Fruit fly (Drosophila melanogaster) whole organism, embryonic: Measurements from ENCODE around the gene mat.

Source experiments
- Ada2b ChIP-seq: fragments of 200-800 bp; sonication (Bioruptor generic); IDR thresholded peaks from 2 replicates; pipeline ENCODE4 v1.3.6; 2022; ENCODE audit warnings: missing biosample characterization, missing genetic modification characterization
- Aef1 ChIP-seq: fragments of 200-800 bp; sonication (Bioruptor generic); IDR thresholded peaks from 3 replicates; pipeline ENCODE4 v1.3.6; 2022; ENCODE audit warnings: missing biosample characterization, missing genetic modification characterization
- Bgb ChIP-seq: fragments of 200-800 bp; sonication (Bioruptor generic); IDR thresholded peaks from 2 replicates; pipeline ENCODE4 v1.3.6; 2022; ENCODE audit warnings: missing biosample characterization, missing genetic modification characterization; ENCODE audit not compliant: partially characterized antibody
- CG10267 ChIP-seq: fragments of 200-800 bp; sonication (Bioruptor generic); optimal IDR thresholded peaks from 2 replicates; lab custom pipeline; 2018; ENCODE audit warnings: missing biosample characterization, mild to moderate bottlenecking, missing genetic modification characterization, moderate library complexity
- CG10565 ChIP-seq: fragments of 200-800 bp; sonication (Bioruptor generic); optimal IDR thresholded peaks from 3 replicates; lab custom pipeline; 2016; ENCODE audit warnings: missing biosample characterization, mild to moderate bottlenecking, missing genetic modification characterization
- CG12659 ChIP-seq: fragments of 200-800 bp; sonication (Bioruptor generic); optimal IDR thresholded peaks from 3 replicates; lab custom pipeline; 2017; ENCODE audit warnings: mild to moderate bottlenecking, missing biosample characterization, missing genetic modification reagents, missing genetic modification characterization
- CG14860 ChIP-seq: fragments of 200-800 bp; sonication (Bioruptor generic); IDR thresholded peaks from 3 replicates; pipeline ENCODE4 v1.3.6; 2022; ENCODE audit warnings: missing biosample characterization, missing genetic modification characterization; ENCODE audit not compliant: partially characterized antibody
- CG15514 ChIP-seq: fragments of 200-800 bp; sonication (Bioruptor generic); optimal IDR thresholded peaks from 3 replicates; lab custom pipeline; 2017; ENCODE audit warnings: missing biosample characterization, missing genetic modification characterization, mild to moderate bottlenecking, moderate library complexity, missing genetic modification reagents
- CG15601 ChIP-seq: fragments of 200-800 bp; sonication (Bioruptor generic); optimal IDR thresholded peaks from 3 replicates; lab custom pipeline; 2019; ENCODE audit warnings: missing biosample characterization, mild to moderate bottlenecking, missing genetic modification characterization, moderate library complexity
- CG1792 ChIP-seq: fragments of 200-800 bp; sonication (Bioruptor generic); optimal IDR thresholded peaks from 2 replicates; lab custom pipeline; 2016; ENCODE audit warnings: missing biosample characterization, missing genetic modification characterization
- CG2129 ChIP-seq: fragments of 200-800 bp; sonication (Bioruptor generic); IDR thresholded peaks from 2 replicates; pipeline ENCODE4 v1.3.6; 2022; ENCODE audit warnings: missing biosample characterization, missing genetic modification characterization; ENCODE audit not compliant: partially characterized antibody
- CG3065 ChIP-seq: fragments of 200-800 bp; sonication (Bioruptor generic); optimal IDR thresholded peaks from 2 replicates; lab custom pipeline; 2016; ENCODE audit warnings: missing biosample characterization, missing genetic modification characterization
- CG3995 ChIP-seq: fragments of 200-800 bp; sonication (Bioruptor generic); optimal IDR thresholded peaks from 3 replicates; lab custom pipeline; 2016; ENCODE audit warnings: missing biosample characterization, missing genetic modification characterization
- CG4404 ChIP-seq: fragments of 200-800 bp; sonication (Bioruptor generic); IDR thresholded peaks from 2 replicates; pipeline ENCODE4 v1.3.6; 2022; ENCODE audit warnings: missing biosample characterization, missing genetic modification characterization
- CG6813 ChIP-seq: fragments of 200-800 bp; sonication (Bioruptor generic); optimal IDR thresholded peaks from 2 replicates; lab custom pipeline; 2017; ENCODE audit warnings: missing biosample characterization, missing genetic modification characterization, mild to moderate bottlenecking, moderate library complexity, missing genetic modification reagents
- CG7271 ChIP-seq: fragments of 200-800 bp; sonication (Bioruptor generic); optimal IDR thresholded peaks from 2 replicates; lab custom pipeline; 2018; ENCODE audit warnings: missing biosample characterization, mild to moderate bottlenecking, missing genetic modification characterization, moderate library complexity
- CG7963 ChIP-seq: fragments of 200-800 bp; sonication (Bioruptor generic); IDR thresholded peaks from 3 replicates; pipeline ENCODE4 v1.3.6; 2022; ENCODE audit warnings: missing biosample characterization, missing genetic modification characterization; ENCODE audit not compliant: partially characterized antibody
- CG8478 ChIP-seq: fragments of >200 bp; optimal IDR thresholded peaks from 2 replicates; lab custom pipeline; 2018
- CG9215 ChIP-seq: fragments of 200-800 bp; sonication (Bioruptor generic); IDR thresholded peaks from 2 replicates; pipeline ENCODE4 v1.3.6; 2022; ENCODE audit warnings: missing biosample characterization, missing genetic modification characterization
- CkIIα-i1 ChIP-seq: fragments of 200-800 bp; sonication (Bioruptor generic); IDR thresholded peaks from 2 replicates; pipeline ENCODE4 v1.3.6; 2022; ENCODE audit warnings: missing biosample characterization, missing genetic modification characterization
- D ChIP-seq, 2 experiments: fragments of 200-800 bp in 1 of 2; fragments of >200 bp in 1 of 2; sonication (Bioruptor generic) in 1 of 2; optimal IDR thresholded peaks; 2 replicates in 1 of 2; 3 replicates in 1 of 2; lab custom pipeline; 2017; ENCODE audit warnings: mild to moderate bottlenecking in 1 of 2, missing biosample characterization in 1 of 2, missing genetic modification characterization in 1 of 2, missing genetic modification reagents in 1 of 2
- Dp ChIP-seq: fragments of 200-800 bp; sonication (Bioruptor generic); optimal IDR thresholded peaks from 2 replicates; lab custom pipeline; 2018; ENCODE audit warnings: missing biosample characterization, mild to moderate bottlenecking, missing genetic modification characterization, moderate library complexity
- ERR ChIP-seq: fragments of 200-800 bp; sonication (Bioruptor generic); optimal IDR thresholded peaks from 2 replicates; lab custom pipeline; 2016; ENCODE audit warnings: missing biosample characterization, missing genetic modification characterization
- HHEX ChIP-seq: fragments of 200-800 bp; sonication (Bioruptor generic); optimal IDR thresholded peaks from 3 replicates; lab custom pipeline; 2017; ENCODE audit warnings: missing biosample characterization, mild to moderate bottlenecking, missing genetic modification characterization, missing genetic modification reagents
- HLH4C ChIP-seq: fragments of 200-800 bp; sonication (Bioruptor generic); IDR thresholded peaks from 3 replicates; pipeline ENCODE4 v1.3.6; 2022; ENCODE audit warnings: missing biosample characterization, missing genetic modification characterization; ENCODE audit not compliant: partially characterized antibody
- Hmr ChIP-seq: fragments of 200-800 bp; sonication (Bioruptor generic); optimal IDR thresholded peaks from 3 replicates; lab custom pipeline; 2017; ENCODE audit warnings: mild to moderate bottlenecking, missing biosample characterization, missing genetic modification reagents, missing genetic modification characterization
- Lim3 ChIP-seq: fragments of 200-800 bp; sonication (Bioruptor generic); IDR thresholded peaks from 2 replicates; pipeline ENCODE4 v1.3.6; 2022; ENCODE audit warnings: missing biosample characterization, missing genetic modification characterization
- Med ChIP-seq: fragments of 200-800 bp; sonication (Bioruptor generic); peaks from one replicate; lab custom pipeline; 2016; ENCODE audit warnings: missing biosample characterization, missing genetic modification characterization, mild to moderate bottlenecking, inconsistent platforms, moderate library complexity
- Meics ChIP-seq: fragments of 200-800 bp; sonication (Bioruptor generic); optimal IDR thresholded peaks from 2 replicates; lab custom pipeline; 2017; ENCODE audit warnings: missing biosample characterization, mild to moderate bottlenecking, missing genetic modification characterization
- Mrtf ChIP-seq: fragments of 200-800 bp; sonication (Bioruptor generic); IDR thresholded peaks from 3 replicates; pipeline ENCODE4 v1.3.6; 2022; ENCODE audit warnings: missing biosample characterization, missing genetic modification characterization
- Oli ChIP-seq: fragments of 200-800 bp; sonication (Bioruptor generic); optimal IDR thresholded peaks from 2 replicates; lab custom pipeline; 2018; ENCODE audit warnings: missing biosample characterization, mild to moderate bottlenecking, missing genetic modification characterization, moderate library complexity
- Spps ChIP-seq: fragments of 200-800 bp; sonication (Bioruptor generic); optimal IDR thresholded peaks from 2 replicates; lab custom pipeline; 2018; ENCODE audit warnings: missing biosample characterization, mild to moderate bottlenecking, missing genetic modification characterization
- bab2 ChIP-seq: fragments of 200-800 bp; sonication (Bioruptor generic); optimal IDR thresholded peaks from 2 replicates; lab custom pipeline; 2016; ENCODE audit warnings: missing biosample characterization, missing genetic modification characterization
- bigmax ChIP-seq: fragments of 200-800 bp; sonication (Bioruptor generic); optimal IDR thresholded peaks from 2 replicates; lab custom pipeline; 2018; ENCODE audit warnings: missing biosample characterization, mild to moderate bottlenecking, missing genetic modification characterization
- dimm ChIP-seq: fragments of 200-800 bp; sonication (Bioruptor generic); IDR thresholded peaks from 2 replicates; pipeline ENCODE4 v1.3.6; 2022; ENCODE audit warnings: missing biosample characterization, missing genetic modification characterization
- dmrt11E ChIP-seq: fragments of 200-800 bp; sonication (Bioruptor generic); optimal IDR thresholded peaks from 3 replicates; lab custom pipeline; 2018; ENCODE audit warnings: missing biosample characterization, mild to moderate bottlenecking, missing genetic modification characterization, moderate library complexity
- dysf ChIP-seq: fragments of 200-800 bp; sonication (Bioruptor generic); IDR thresholded peaks from 3 replicates; pipeline ENCODE4 v1.3.6; 2022; ENCODE audit warnings: missing biosample characterization, missing genetic modification characterization
- fu2 ChIP-seq: fragments of 200-800 bp; sonication (Bioruptor generic); optimal IDR thresholded peaks from 2 replicates; lab custom pipeline; 2016; ENCODE audit warnings: missing biosample characterization, missing genetic modification characterization
- gro ChIP-seq: fragments of 200-800 bp; sonication (Bioruptor generic); optimal IDR thresholded peaks from 2 replicates; lab custom pipeline; 2016; ENCODE audit warnings: missing biosample characterization, missing genetic modification characterization
- hth ChIP-seq: fragments of >200 bp; optimal IDR thresholded peaks from 2 replicates; lab custom pipeline; 2017; ENCODE audit warnings: inconsistent platforms
- lbe ChIP-seq: fragments of 200-800 bp; sonication (Bioruptor generic); optimal IDR thresholded peaks from 2 replicates; lab custom pipeline; 2016; ENCODE audit warnings: missing biosample characterization, mild to moderate bottlenecking, missing genetic modification characterization
- lilli ChIP-seq: fragments of 200-800 bp; sonication (Bioruptor generic); optimal IDR thresholded peaks from 3 replicates; lab custom pipeline; 2016; ENCODE audit warnings: missing biosample characterization, missing genetic modification characterization
- otp ChIP-seq: fragments of 200-800 bp; sonication (Bioruptor generic); IDR thresholded peaks from 3 replicates; pipeline ENCODE4, ENCODE4 v1.3.6; 2022; ENCODE audit warnings: missing biosample characterization, missing genetic modification characterization
- pros ChIP-seq: fragments of 200-800 bp; sonication (Bioruptor generic); optimal IDR thresholded peaks from 3 replicates; lab custom pipeline; 2019; ENCODE audit warnings: missing biosample characterization, mild to moderate bottlenecking, missing genetic modification characterization, moderate library complexity
- rib ChIP-seq: fragments of 200-800 bp; sonication (Bioruptor generic); IDR thresholded peaks from 2 replicates; pipeline ENCODE4 v1.3.6; 2022; ENCODE audit warnings: missing biosample characterization, missing genetic modification characterization
- salm ChIP-seq: fragments of 200-800 bp; sonication (Bioruptor generic); optimal IDR thresholded peaks from 2 replicates; lab custom pipeline; 2018; ENCODE audit warnings: missing biosample characterization, mild to moderate bottlenecking, missing genetic modification characterization
- ssp ChIP-seq: fragments of 200-800 bp; sonication (Bioruptor generic); IDR thresholded peaks from 2 replicates; pipeline ENCODE4 v1.3.6; 2022; ENCODE audit warnings: missing biosample characterization, missing genetic modification characterization
- stc ChIP-seq: fragments of 200-800 bp; sonication (Bioruptor generic); IDR thresholded peaks from 2 replicates; pipeline ENCODE4 v1.3.6; 2022; ENCODE audit warnings: missing biosample characterization, missing genetic modification characterization
- tap ChIP-seq: fragments of 200-800 bp; optimal IDR thresholded peaks from 3 replicates; lab custom pipeline; 2019; ENCODE audit warnings: missing biosample characterization, mild to moderate bottlenecking, missing genetic modification characterization, moderate library complexity
- trh ChIP-seq: fragments of 200-800 bp; sonication (Bioruptor generic); optimal IDR thresholded peaks from 2 replicates; lab custom pipeline; 2016; ENCODE audit warnings: missing biosample characterization, missing genetic modification characterization
- usp ChIP-seq: fragments of >200 bp; optimal IDR thresholded peaks from 2 replicates; lab custom pipeline; 2017; ENCODE audit warnings: missing biosample characterization, missing genetic modification characterization

mat gene

DNA sequence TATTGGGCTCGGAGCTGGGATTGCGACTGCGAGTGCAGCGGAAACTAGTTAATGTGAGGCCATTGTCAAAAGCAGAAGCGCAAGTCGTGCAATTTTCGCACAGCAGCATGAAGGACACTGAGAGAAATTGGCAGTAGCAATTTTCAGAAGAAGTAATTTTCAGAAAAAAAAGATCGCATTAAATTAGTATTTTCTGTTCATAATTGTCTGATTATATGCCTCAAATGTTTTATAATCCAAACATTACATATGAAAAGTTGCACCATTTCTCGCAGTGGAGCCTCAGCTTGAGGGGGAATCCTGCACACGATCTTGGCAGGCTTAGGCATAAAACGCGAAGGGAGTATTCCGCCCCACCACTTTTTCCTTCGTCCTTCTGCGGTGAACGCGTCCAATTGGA is 1.7 kb downstream of the mat start (continued):
- TF ChIP-seq HHEX (GFP tag; lab: Kevin White, UChicago) (no peak), pros (no peak), D (optimal IDR thresholded peaks at IDR 0.05; lab: Kevin White, UChicago) (no peak), D (GFP tag; optimal IDR thresholded peaks at IDR 0.05; lab: Kevin White, UChicago) (peak; percentile 74), CG8478 (no peak), CG6813 (peak; percentile 49), bab2 (peak; percentile 40), HLH4C (GFP tag; lab: Robert Waterston, UW) (no peak), CG7963 (no peak), lbe (GFP tag; lab: Kevin White, UChicago) (no peak), Med (GFP tag; lab: Kevin White, UChicago) (peak; percentile 80), dmrt11E (tag; lab: Kevin White, UChicago) (peak; percentile 91), CkIIα-i1 (GFP tag; lab: Robert Waterston, UW) (no peak), CG12659 (peak; percentile 12), stc (peak; percentile 57; the same call in 1 of the 2 replicates), CG7271 (tag; lab: Kevin White, UChicago) (no peak), CG2129 (no peak), CG1792 (GFP tag; lab: Kevin White, UChicago) (peak; percentile 32), tap (tag; lab: Kevin White, UChicago) (no peak), trh (GFP tag; lab: Kevin White, UChicago) (no peak), otp (GFP tag; lab: Robert Waterston, UW) (peak; percentile 58; the same call in 1 of the 3 replicates), CG14860 (GFP tag; lab: Robert Waterston, UW) (no peak), CG3065 (GFP tag; lab: Kevin White, UChicago) (peak; percentile 36), fu2 (no peak), Oli (peak; percentile 66), hth (lab: Kevin White, UChicago) (no peak), Spps (peak; percentile 56), Ada2b (peak; percentile 37; the same call in 1 of the 2 replicates), Bgb (GFP tag; lab: Robert Waterston, UW) (no peak), CG4404 (GFP tag; lab: Robert Waterston, UW) (no peak; the same call in 1 of the 2 replicates), lilli (GFP tag; lab: Kevin White, UChicago) (peak; percentile 17), usp (GFP tag; lab: Kevin White, UChicago) (no peak), Hmr (no peak), Meics (GFP tag; lab: Kevin White, UChicago) (no peak), gro (GFP tag; lab: Kevin White, UChicago) (no peak), dimm (GFP tag; lab: Robert Waterston, UW) (no peak), CG15514 (GFP tag; lab: Kevin White, UChicago) (no peak), bigmax (GFP tag; lab: Kevin White, UChicago) (no peak), CG10267 (tag; lab: Kevin White, UChicago) (peak; percentile 30), Mrtf (GFP tag; lab: Robert Waterston, UW) (no peak), ssp (GFP tag; lab: Robert Waterston, UW) (peak; percentile 52), CG10565 (no peak), CG9215 (no peak), dysf (GFP tag; lab: Robert Waterston, UW) (peak; percentile 56; the same call in 2 of the 3 replicates), Aef1 (GFP tag; lab: Robert Waterston, UW) (no peak), CG15601 (peak; percentile 75), CG3995 (no peak), rib (no peak), salm (no peak), Lim3 (no peak), Dp (GFP tag; lab: Kevin White, UChicago) (no peak), ERR (GFP tag; lab: Kevin White, UChicago) (no peak)
